Worm (Caenorhabditis elegans): ENCODE results near the gene nhr-234.

The nhr-234 gene

DNA sequence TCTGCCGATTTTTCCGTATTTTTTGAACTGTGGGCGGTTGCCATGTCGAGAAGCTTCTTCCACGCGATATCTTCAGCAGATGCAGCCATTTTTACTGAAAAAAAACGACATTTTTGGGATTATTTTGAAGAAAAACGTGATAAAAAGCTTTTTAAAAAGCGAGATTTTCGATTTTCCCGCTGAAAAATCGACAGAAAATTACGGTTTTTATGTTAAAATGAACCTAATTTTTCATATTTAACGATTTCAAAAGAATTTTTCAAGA, 41.2 kb downstream of the nhr-234 start, which contains the start of gene Y38E10A.22:
Gene Y38E10A.22 (minus strand): TSS at position 101 of the 265 bp plus-strand sequence.
- TF ChIP-seq ceh-91 (GFP tag; IDR thresholded peaks at IDR 0.05) (no peak), hmg-1.2 (GFP tag; IDR thresholded peaks at IDR 0.05) (no peak), ztf-28 (GFP tag; IDR thresholded peaks at IDR 0.05) (no peak), nhr-80 (tag; optimal IDR thresholded peaks at IDR 0.05) (no peak), B0261.1 (tag; optimal IDR thresholded peaks at IDR 0.05) (no peak), snpc-1.3 (tag; optimal IDR thresholded peaks at IDR 0.05; ENCODE audit: insufficient read depth) (no peak), attf-3 (GFP tag; conservative IDR thresholded peaks at IDR 0.05) (no peak), unc-130 (GFP tag; optimal IDR thresholded peaks at IDR 0.05) (no peak), sdz-38 (tag; optimal IDR thresholded peaks at IDR 0.05) (no peak), Y53G8AR.9 (GFP tag; conservative IDR thresholded peaks at IDR 0.05) (no peak), lsy-27 (tag; optimal IDR thresholded peaks at IDR 0.05; ENCODE audit: borderline replicate concordance, insufficient read depth) (no peak), K12H6.12 (tag; optimal IDR thresholded peaks at IDR 0.05) (no peak), atf-7 (tag; optimal IDR thresholded peaks at IDR 0.05) (no peak)

DNA sequence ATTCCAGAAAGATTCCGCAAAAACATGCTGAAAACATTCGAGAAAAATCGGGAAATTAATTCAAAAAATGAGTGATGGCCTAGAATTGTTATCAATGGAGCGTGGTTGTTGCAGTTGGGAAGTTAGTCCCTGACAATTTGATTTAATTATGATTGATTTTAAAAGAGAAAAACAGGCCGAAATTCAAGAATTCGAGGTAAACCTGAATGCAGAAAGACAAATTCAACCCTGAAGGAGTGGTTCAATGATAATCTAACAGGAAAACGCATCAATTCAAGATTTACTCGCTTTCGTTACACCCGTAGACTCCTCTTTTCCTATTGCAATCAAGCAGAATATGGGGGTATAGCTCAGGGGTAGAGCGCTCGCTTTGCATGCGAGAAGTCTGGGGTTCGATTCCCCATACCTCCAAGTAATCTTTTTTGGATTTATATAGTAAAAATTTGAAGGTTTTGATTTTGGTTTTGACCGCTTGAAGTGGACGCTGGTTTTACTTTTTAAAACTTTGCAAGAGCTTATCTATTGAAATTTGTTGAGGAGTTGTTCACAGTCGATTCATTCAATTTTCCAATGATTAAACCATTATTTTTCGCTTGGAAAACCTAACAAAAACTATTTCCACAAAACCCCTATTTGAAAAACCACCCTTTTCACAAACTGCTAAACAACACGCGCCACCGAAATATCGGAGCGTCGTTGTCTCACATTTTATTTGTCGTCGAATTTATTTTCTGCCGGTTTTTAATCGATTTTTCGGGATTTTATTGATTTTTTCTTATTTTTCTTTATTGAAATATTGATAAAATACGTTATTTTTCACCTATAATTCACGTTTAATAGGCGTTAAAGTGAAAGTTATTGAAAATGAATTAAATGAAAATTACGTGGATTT, 41.7 kb downstream of the nhr-234 start:
- TF ChIP-seq rpc-1 (optimal IDR thresholded peaks at IDR 0.05): peak; percentile 77
- peak; percentile 95 for TF ChIP-seq rpc-1 (tag; optimal IDR thresholded peaks at IDR 0.05)
- peak; percentile 26 for TF ChIP-seq F22D6.2 (tag; optimal IDR thresholded peaks at IDR 0.05)
- TF ChIP-seq F10E7.11 (tag; optimal IDR thresholded peaks at IDR 0.05): no peak
- peak; percentile 55 for TF ChIP-seq ceh-100 (GFP tag; IDR thresholded peaks at IDR 0.05)
- TF ChIP-seq nfyb-1 (GFP tag; IDR thresholded peaks at IDR 0.05): peak; percentile 85
- peak; percentile 92 for TF ChIP-seq lin-26 (GFP tag; IDR thresholded peaks at IDR 0.05)
- peak; percentile 53 for TF ChIP-seq K11D2.4 (GFP tag; IDR thresholded peaks at IDR 0.05)
- TF ChIP-seq nhr-120 (GFP tag; IDR thresholded peaks at IDR 0.05): no peak
- no peak for TF ChIP-seq unc-62 (GFP tag; optimal IDR thresholded peaks at IDR 0.05)
- TF ChIP-seq ekl-4 (GFP tag; IDR thresholded peaks at IDR 0.05): peak; percentile 50; the same call in 1 of the 2 replicates
- peak; percentile 72 for TF ChIP-seq ZK185.1 (tag; optimal IDR thresholded peaks at IDR 0.05; ENCODE audit: poor library complexity, severe bottlenecking)
- TF ChIP-seq dpl-1 (GFP tag; optimal IDR thresholded peaks at IDR 0.05): peak; percentile 15
- TF ChIP-seq tlf-1 (GFP tag; optimal IDR thresholded peaks at IDR 0.05): peak; percentile 68
- no peak for TF ChIP-seq Y53F4B.3 (GFP tag; IDR thresholded peaks at IDR 0.05)
- peak; percentile 12 for TF ChIP-seq repo-1 (tag; optimal IDR thresholded peaks at IDR 0.05)
- peak; percentile 52; the same call in 1 of the 2 replicates for TF ChIP-seq C17E4.6 (GFP tag; IDR thresholded peaks at IDR 0.05)
- peak; percentile 82 for TF ChIP-seq die-1 (tag; optimal IDR thresholded peaks at IDR 0.05)
- TF ChIP-seq Y56A3A.18 (GFP tag; IDR thresholded peaks at IDR 0.05): peak; percentile 74
- no peak for TF ChIP-seq hmg-20 (GFP tag; IDR thresholded peaks at IDR 0.05)
- peak; percentile 71 for TF ChIP-seq madf-6 (GFP tag; IDR thresholded peaks at IDR 0.05)
- peak; percentile 78; the same call in 1 of the 2 replicates for TF ChIP-seq cebp-2 (GFP tag; IDR thresholded peaks at IDR 0.05)
- no peak; the same call in 1 of the 2 replicates for TF ChIP-seq lir-1 (GFP tag; conservative IDR thresholded peaks at IDR 0.05)
- TF ChIP-seq bed-1 (GFP tag; IDR thresholded peaks at IDR 0.05): no peak
- no peak for TF ChIP-seq nfya-2 (GFP tag; IDR thresholded peaks at IDR 0.05)
- TF ChIP-seq hlh-26 (GFP tag; conservative IDR thresholded peaks at IDR 0.05): no peak
- TF ChIP-seq C06A6.2 (GFP tag; conservative IDR thresholded peaks at IDR 0.05): no peak
- peak; percentile 54 for TF ChIP-seq madf-10 (tag; optimal IDR thresholded peaks at IDR 0.05)
- peak; percentile 79 for TF ChIP-seq snpc-1.3 (tag; optimal IDR thresholded peaks at IDR 0.05; ENCODE audit: insufficient read depth)
- TF ChIP-seq ztf-25 (GFP tag; IDR thresholded peaks at IDR 0.05): peak; percentile 90
- peak; percentile 97 for TF ChIP-seq hsf-1 (GFP tag; IDR thresholded peaks at IDR 0.05)
- no peak for TF ChIP-seq him-1 (tag; optimal IDR thresholded peaks at IDR 0.05)
- TF ChIP-seq athp-1 (tag; optimal IDR thresholded peaks at IDR 0.05): peak; percentile 82
- TF ChIP-seq F37B4.10 (GFP tag; IDR thresholded peaks at IDR 0.05): 0 out of 2 replicates have a peak, but pooled peaks have one; percentile 25
- TF ChIP-seq snpc-1.1 (tag; optimal IDR thresholded peaks at IDR 0.05; ENCODE audit: insufficient read depth): peak; percentile 21
